1 fruit fly cellular context compared by ENCODE assay signal in genomic region chr2L:3880048-3880447, dm6.
TF ChIP-seq lines count a peak whose summit lies in the region.

No protein-coding gene starts in this region.

TF ChIP-seq in whole organism, embryonic, 481 proteins besides CTCF, POLR2A, EP300 and RAD21 (continued from another document):
- TF ChIP-seq Xrp1 (GFP tag; IDR thresholded peaks at IDR 0.05; lab: Robert Waterston, UW) = peak; percentile 41; the same call in 1 of the 2 replicates
- TF ChIP-seq CG11093 (GFP tag; IDR thresholded peaks at IDR 0.05; lab: Robert Waterston, UW) = no peak
- TF ChIP-seq Camta (GFP tag; optimal IDR thresholded peaks at IDR 0.05; lab: Kevin White, UChicago) = no peak
- peak; percentile 58 for TF ChIP-seq lbe (GFP tag; optimal IDR thresholded peaks at IDR 0.05; lab: Kevin White, UChicago)
- peak; percentile 63 for TF ChIP-seq CG2120 (GFP tag; optimal IDR thresholded peaks at IDR 0.05; lab: Kevin White, UChicago)
- TF ChIP-seq CG7372 (GFP tag; IDR thresholded peaks at IDR 0.05; lab: Robert Waterston, UW) = no peak
- TF ChIP-seq CG5180 (GFP tag; optimal IDR thresholded peaks at IDR 0.05; lab: Kevin White, UChicago) = no peak
- TF ChIP-seq CG1647 (GFP tag; optimal IDR thresholded peaks at IDR 0.05; lab: Kevin White, UChicago) = no peak
- no peak for TF ChIP-seq CG34422 (GFP tag; IDR thresholded peaks at IDR 0.05; lab: Robert Waterston, UW)
- TF ChIP-seq CG18011 (GFP tag; optimal IDR thresholded peaks at IDR 0.05; lab: Kevin White, UChicago) = no peak
- no peak for TF ChIP-seq tgo (GFP tag; IDR thresholded peaks at IDR 0.05; lab: Robert Waterston, UW)
- TF ChIP-seq zen (tag; optimal IDR thresholded peaks at IDR 0.05; lab: Kevin White, UChicago) = no peak
- no peak for TF ChIP-seq cg (GFP tag; optimal IDR thresholded peaks at IDR 0.05; lab: Kevin White, UChicago)
- no peak for TF ChIP-seq HLH4C (GFP tag; IDR thresholded peaks at IDR 0.05; lab: Robert Waterston, UW; ENCODE audit: partially characterized antibody)
- no peak for TF ChIP-seq CG3407 (GFP tag; optimal IDR thresholded peaks at IDR 0.05; lab: Kevin White, UChicago)
- TF ChIP-seq tup (GFP tag; optimal IDR thresholded peaks at IDR 0.05; lab: Kevin White, UChicago) = no peak
- no peak for TF ChIP-seq dysf (GFP tag; IDR thresholded peaks at IDR 0.05; lab: Robert Waterston, UW)
- TF ChIP-seq CG7556 (GFP tag; optimal IDR thresholded peaks at IDR 0.05; lab: Kevin White, UChicago) = peak; percentile 2
- peak; percentile 30; the same call in 2 of the 3 replicates for TF ChIP-seq row (GFP tag; IDR thresholded peaks at IDR 0.05; lab: Robert Waterston, UW)
- TF ChIP-seq nmo (GFP tag; optimal IDR thresholded peaks at IDR 0.05; lab: Kevin White, UChicago) = peak; percentile 17
- peak; percentile 60 for TF ChIP-seq CG9727 (GFP tag; optimal IDR thresholded peaks at IDR 0.05; lab: Kevin White, UChicago)
- peak; percentile 35 for TF ChIP-seq lilli (GFP tag; optimal IDR thresholded peaks at IDR 0.05; lab: Kevin White, UChicago)
- 0 out of 2 replicates have a peak, but pooled peaks have one; percentile 17 for TF ChIP-seq CG14667 (GFP tag; IDR thresholded peaks at IDR 0.05; lab: Robert Waterston, UW)
- peak; percentile 13 for TF ChIP-seq Fer2 (tag; optimal IDR thresholded peaks at IDR 0.05; lab: Kevin White, UChicago)
- no peak for TF ChIP-seq NC2β (GFP tag; optimal IDR thresholded peaks at IDR 0.05; lab: Kevin White, UChicago)
- peak; percentile 53 for TF ChIP-seq Fer1 (GFP tag; optimal IDR thresholded peaks at IDR 0.05; lab: Kevin White, UChicago)
- TF ChIP-seq CG31365 (tag; optimal IDR thresholded peaks at IDR 0.05; lab: Kevin White, UChicago) = no peak
- no peak for TF ChIP-seq bbx (GFP tag; IDR thresholded peaks at IDR 0.05; lab: Robert Waterston, UW; ENCODE audit: partially characterized antibody)
- TF ChIP-seq HLH3B (GFP tag; IDR thresholded peaks at IDR 0.05; lab: Robert Waterston, UW) = no peak
- TF ChIP-seq sens (GFP tag; lab: Kevin White, UChicago) = peak; percentile 55
- TF ChIP-seq CG12219 (GFP tag; optimal IDR thresholded peaks at IDR 0.05; lab: Kevin White, UChicago) = no peak
- TF ChIP-seq nerfin-2 (GFP tag; IDR thresholded peaks at IDR 0.05; lab: Robert Waterston, UW; ENCODE audit: partially characterized antibody) = no peak
- peak in 1 of 2 experiments; percentile 7 for TF ChIP-seq Pdp1 (GFP tag; optimal IDR thresholded peaks at IDR 0.05; lab: Kevin White, UChicago)
- no peak for TF ChIP-seq emc (GFP tag; optimal IDR thresholded peaks at IDR 0.05; lab: Kevin White, UChicago)
- TF ChIP-seq eyg (GFP tag; optimal IDR thresholded peaks at IDR 0.05; lab: Kevin White, UChicago) = no peak
- peak; percentile 27 for TF ChIP-seq Blimp-1 (GFP tag; optimal IDR thresholded peaks at IDR 0.05; lab: Kevin White, UChicago)
- no peak for TF ChIP-seq gce (GFP tag; IDR thresholded peaks at IDR 0.05; lab: Robert Waterston, UW)
- no peak for TF ChIP-seq Sry-δ (GFP tag; optimal IDR thresholded peaks at IDR 0.05; lab: Kevin White, UChicago)
- TF ChIP-seq Bdp1 (GFP tag; optimal IDR thresholded peaks at IDR 0.05; lab: Kevin White, UChicago) = no peak
- peak; percentile 18 for TF ChIP-seq phol (tag; optimal IDR thresholded peaks at IDR 0.05; lab: Kevin White, UChicago)
- no peak for TF ChIP-seq maf-S (GFP tag; optimal IDR thresholded peaks at IDR 0.05; lab: Kevin White, UChicago)
- no peak for TF ChIP-seq sisA (GFP tag; IDR thresholded peaks at IDR 0.05; lab: Robert Waterston, UW)
- peak; percentile 27 for TF ChIP-seq mirr (GFP tag; optimal IDR thresholded peaks at IDR 0.05; lab: Kevin White, UChicago)
- 0 out of 2 replicates have a peak, but pooled peaks have one; percentile 31 for TF ChIP-seq Rfx (GFP tag; IDR thresholded peaks at IDR 0.05; lab: Robert Waterston, UW)
- TF ChIP-seq CG18476 (GFP tag; optimal IDR thresholded peaks at IDR 0.05; lab: Kevin White, UChicago) = peak; percentile 22
- no peak for TF ChIP-seq Sox102F (GFP tag; optimal IDR thresholded peaks at IDR 0.05; lab: Kevin White, UChicago)
- TF ChIP-seq pfk (GFP tag; optimal IDR thresholded peaks at IDR 0.05; lab: Kevin White, UChicago) = no peak
- peak; percentile 6 for TF ChIP-seq CG9817 (tag; optimal IDR thresholded peaks at IDR 0.05; lab: Kevin White, UChicago)
- TF ChIP-seq lab (GFP tag; optimal IDR thresholded peaks at IDR 0.05; lab: Kevin White, UChicago) = peak; percentile 76
- TF ChIP-seq unpg (GFP tag; optimal IDR thresholded peaks at IDR 0.05; lab: Kevin White, UChicago) = peak; percentile 16
- peak; percentile 33; the same call in 1 of the 2 replicates for TF ChIP-seq CG3847 (GFP tag; IDR thresholded peaks at IDR 0.05; lab: Robert Waterston, UW)
- TF ChIP-seq CG18262 (tag; optimal IDR thresholded peaks at IDR 0.05; lab: Kevin White, UChicago) = peak; percentile 12
- TF ChIP-seq Hsf (GFP tag; optimal IDR thresholded peaks at IDR 0.05; lab: Kevin White, UChicago) = peak; percentile 26
- TF ChIP-seq CG13894 (tag; optimal IDR thresholded peaks at IDR 0.05; lab: Kevin White, UChicago) = no peak
- no peak for TF ChIP-seq CG31388 (GFP tag; optimal IDR thresholded peaks at IDR 0.05; lab: Kevin White, UChicago)
- no peak for TF ChIP-seq CG33213 (GFP tag; optimal IDR thresholded peaks at IDR 0.05; lab: Kevin White, UChicago)
- no peak for TF ChIP-seq p53 (GFP tag; optimal IDR thresholded peaks at IDR 0.05; lab: Kevin White, UChicago)
- TF ChIP-seq al (GFP tag; IDR thresholded peaks at IDR 0.05; lab: Robert Waterston, UW) = peak; percentile 59; the same call in 1 of the 2 replicates
- TF ChIP-seq jing (GFP tag; optimal IDR thresholded peaks at IDR 0.05; lab: Kevin White, UChicago) = no peak
- TF ChIP-seq caup (GFP tag; optimal IDR thresholded peaks at IDR 0.05; lab: Kevin White, UChicago; ENCODE audit: severe bottlenecking) = peak; percentile 22
- TF ChIP-seq pb (GFP tag; optimal IDR thresholded peaks at IDR 0.05; lab: Kevin White, UChicago) = no peak
- 0 out of 2 replicates have a peak, but pooled peaks have one; percentile 18 for TF ChIP-seq CG17612 (GFP tag; IDR thresholded peaks at IDR 0.05; lab: Robert Waterston, UW)
- TF ChIP-seq ewg (GFP tag; optimal IDR thresholded peaks at IDR 0.05; lab: Kevin White, UChicago) = no peak
- TF ChIP-seq CG2712 (tag; optimal IDR thresholded peaks at IDR 0.05; lab: Kevin White, UChicago) = peak; percentile 35
- TF ChIP-seq Asciz (GFP tag; optimal IDR thresholded peaks at IDR 0.05; lab: Kevin White, UChicago) = no peak
- TF ChIP-seq Sox100B (GFP tag; optimal IDR thresholded peaks at IDR 0.05; lab: Kevin White, UChicago) = no peak
- no peak for TF ChIP-seq Nf-YC (tag; optimal IDR thresholded peaks at IDR 0.05; lab: Kevin White, UChicago)
- peak; percentile 1 for TF ChIP-seq CG10979 (tag; optimal IDR thresholded peaks at IDR 0.05; lab: Kevin White, UChicago)
- TF ChIP-seq CG17829 (tag; optimal IDR thresholded peaks at IDR 0.05; lab: Kevin White, UChicago) = peak; percentile 7
- TF ChIP-seq MBD-R2 (GFP tag; IDR thresholded peaks at IDR 0.05; lab: Robert Waterston, UW) = peak; percentile 33; the same call in 1 of the 2 replicates
- TF ChIP-seq CG9797 (GFP tag; optimal IDR thresholded peaks at IDR 0.05; lab: Kevin White, UChicago) = no peak
- TF ChIP-seq CG6654 (GFP tag; optimal IDR thresholded peaks at IDR 0.05; lab: Kevin White, UChicago) = no peak
- TF ChIP-seq CG9932 (GFP tag; IDR thresholded peaks at IDR 0.05; lab: Robert Waterston, UW) = peak; percentile 58
- TF ChIP-seq HLH54F (GFP tag; optimal IDR thresholded peaks at IDR 0.05; lab: Kevin White, UChicago) = no peak
- peak; percentile 25 for TF ChIP-seq Xbp1 (GFP tag; optimal IDR thresholded peaks at IDR 0.05; lab: Kevin White, UChicago)
- TF ChIP-seq dmrt11E (tag; optimal IDR thresholded peaks at IDR 0.05; lab: Kevin White, UChicago) = no peak
- TF ChIP-seq Atf6 (GFP tag; IDR thresholded peaks at IDR 0.05; lab: Robert Waterston, UW) = peak; percentile 75
- TF ChIP-seq ranshi (GFP tag; IDR thresholded peaks at IDR 0.05; lab: Robert Waterston, UW) = no peak; the same call in 1 of the 2 replicates
- TF ChIP-seq Stat92E (GFP tag; optimal IDR thresholded peaks at IDR 0.05; lab: Kevin White, UChicago) = no peak
- TF ChIP-seq grn (GFP tag; optimal IDR thresholded peaks at IDR 0.05; lab: Kevin White, UChicago) = no peak
- TF ChIP-seq CG10147 (GFP tag; optimal IDR thresholded peaks at IDR 0.05; lab: Kevin White, UChicago) = peak; percentile 24
- TF ChIP-seq CG4424 (GFP tag; optimal IDR thresholded peaks at IDR 0.05; lab: Kevin White, UChicago) = peak; percentile 8
- TF ChIP-seq sc (optimal IDR thresholded peaks at IDR 0.05; lab: Kevin White, UChicago) = no peak
- TF ChIP-seq sc (GFP tag; optimal IDR thresholded peaks at IDR 0.05; lab: Kevin White, UChicago) = no peak
- TF ChIP-seq Deaf1 (tag; optimal IDR thresholded peaks at IDR 0.05; lab: Kevin White, UChicago) = no peak
- peak; percentile 49 for TF ChIP-seq slbo (GFP tag; IDR thresholded peaks at IDR 0.05; lab: Robert Waterston, UW)
- no peak for TF ChIP-seq Dek (tag; optimal IDR thresholded peaks at IDR 0.05; lab: Kevin White, UChicago)
- no peak for TF ChIP-seq Kr (GFP tag; optimal IDR thresholded peaks at IDR 0.05; lab: Kevin White, UChicago)
- no peak for TF ChIP-seq sima (GFP tag; optimal IDR thresholded peaks at IDR 0.05; lab: Kevin White, UChicago)
- no peak for TF ChIP-seq CG3163 (GFP tag; optimal IDR thresholded peaks at IDR 0.05; lab: Kevin White, UChicago)
- TF ChIP-seq Hey (tag; optimal IDR thresholded peaks at IDR 0.05; lab: Kevin White, UChicago) = no peak
- TF ChIP-seq zfh2 (GFP tag; optimal IDR thresholded peaks at IDR 0.05; lab: Kevin White, UChicago) = no peak
- 0 out of 3 replicates have a peak, but pooled peaks have one; percentile 26 for TF ChIP-seq CG17361 (GFP tag; IDR thresholded peaks at IDR 0.05; lab: Robert Waterston, UW)
- no peak for TF ChIP-seq gsb-n (tag; optimal IDR thresholded peaks at IDR 0.05; lab: Kevin White, UChicago)
- TF ChIP-seq CG10267 (tag; optimal IDR thresholded peaks at IDR 0.05; lab: Kevin White, UChicago) = peak; percentile 23
- peak; percentile 18 to 20 for TF ChIP-seq dpn (GFP tag; optimal IDR thresholded peaks at IDR 0.05; lab: Kevin White, UChicago)
- TF ChIP-seq CG2202 (tag; optimal IDR thresholded peaks at IDR 0.05; lab: Kevin White, UChicago) = no peak
- TF ChIP-seq CG42726 (GFP tag; IDR thresholded peaks at IDR 0.05; lab: Robert Waterston, UW; ENCODE audit: partially characterized antibody) = no peak
- TF ChIP-seq CG17359 (tag; optimal IDR thresholded peaks at IDR 0.05; lab: Kevin White, UChicago) = peak; percentile 34
- no peak for TF ChIP-seq chinmo (GFP tag; IDR thresholded peaks at IDR 0.05; lab: Robert Waterston, UW; ENCODE audit: partially characterized antibody)
- TF ChIP-seq BtbVII (GFP tag; optimal IDR thresholded peaks at IDR 0.05; lab: Kevin White, UChicago) = peak; percentile 35
- no peak for TF ChIP-seq Oaz (GFP tag; IDR thresholded peaks at IDR 0.05; lab: Robert Waterston, UW)
- no peak for TF ChIP-seq corto (GFP tag; optimal IDR thresholded peaks at IDR 0.05; lab: Kevin White, UChicago)
- no peak for TF ChIP-seq pzg (GFP tag; optimal IDR thresholded peaks at IDR 0.05; lab: Kevin White, UChicago)
- no peak for TF ChIP-seq lov (optimal IDR thresholded peaks at IDR 0.05; lab: Kevin White, UChicago)
- TF ChIP-seq lov (GFP tag; IDR thresholded peaks at IDR 0.05; lab: Robert Waterston, UW) = no peak
- no peak for TF ChIP-seq cad (GFP tag; optimal IDR thresholded peaks at IDR 0.05; lab: Kevin White, UChicago)
- TF ChIP-seq ken (GFP tag; IDR thresholded peaks at IDR 0.05; lab: Robert Waterston, UW) = no peak
- peak; percentile 34 for TF ChIP-seq cwo (GFP tag; optimal IDR thresholded peaks at IDR 0.05; lab: Kevin White, UChicago)
- TF ChIP-seq Hr3 (GFP tag; optimal IDR thresholded peaks at IDR 0.05; lab: Kevin White, UChicago) = no peak
- peak; percentile 37 for TF ChIP-seq CG12769 (tag; optimal IDR thresholded peaks at IDR 0.05; lab: Kevin White, UChicago)
- no peak for TF ChIP-seq Awh (GFP tag; IDR thresholded peaks at IDR 0.05; lab: Robert Waterston, UW)
- TF ChIP-seq toy (GFP tag; IDR thresholded peaks at IDR 0.05; lab: Robert Waterston, UW) = no peak
- TF ChIP-seq CG18599 (GFP tag; optimal IDR thresholded peaks at IDR 0.05; lab: Kevin White, UChicago) = peak; percentile 77
- peak; percentile 52 for TF ChIP-seq fd3F (GFP tag; optimal IDR thresholded peaks at IDR 0.05; lab: Kevin White, UChicago)
- TF ChIP-seq Meics (GFP tag; optimal IDR thresholded peaks at IDR 0.05; lab: Kevin White, UChicago) = peak; percentile 66
- TF ChIP-seq CG10209 (GFP tag; optimal IDR thresholded peaks at IDR 0.05; lab: Kevin White, UChicago) = no peak
- TF ChIP-seq klu (GFP tag; IDR thresholded peaks at IDR 0.05; lab: Robert Waterston, UW) = no peak
- TF ChIP-seq sens-2 (GFP tag; IDR thresholded peaks at IDR 0.05; lab: Robert Waterston, UW) = no peak
- peak; percentile 42 for TF ChIP-seq mam (GFP tag; optimal IDR thresholded peaks at IDR 0.05; lab: Kevin White, UChicago)
- no peak for TF ChIP-seq ac (GFP tag; optimal IDR thresholded peaks at IDR 0.05; lab: Kevin White, UChicago)
- no peak for TF ChIP-seq aop (GFP tag; IDR thresholded peaks at IDR 0.05; lab: Robert Waterston, UW)
- no peak for TF ChIP-seq C15 (GFP tag; IDR thresholded peaks at IDR 0.05; lab: Robert Waterston, UW)
- no peak for TF ChIP-seq mld (GFP tag; IDR thresholded peaks at IDR 0.05; lab: Robert Waterston, UW; ENCODE audit: partially characterized antibody)
- no peak for TF ChIP-seq da (GFP tag; optimal IDR thresholded peaks at IDR 0.05; lab: Kevin White, UChicago)
- TF ChIP-seq CG12155 (GFP tag; optimal IDR thresholded peaks at IDR 0.05; lab: Kevin White, UChicago) = peak; percentile 52
- peak; percentile 40; the same call in 1 of the 2 replicates for TF ChIP-seq CG11085 (GFP tag; IDR thresholded peaks at IDR 0.05; lab: Robert Waterston, UW)
- no peak for TF ChIP-seq CG4404 (GFP tag; IDR thresholded peaks at IDR 0.05; lab: Robert Waterston, UW)
